Worm (Caenorhabditis elegans): Measurements from ENCODE around the gene irld-28.

Gene irld-28

ce11 chrV:2303775-2304174, 32.3 kb downstream of the irld-28 start, which contains the start of gene irld-15:
irld-15 (minus strand) TSS chrV:2303875.
- TF ChIP-seq dao-5 (tag; optimal IDR thresholded peaks at IDR 0.05): no peak
- no peak for TF ChIP-seq him-1 (tag; optimal IDR thresholded peaks at IDR 0.05)
- no peak for TF ChIP-seq W03F9.2 (tag; optimal IDR thresholded peaks at IDR 0.05)

- no peak for TF ChIP-seq him-1 (tag; optimal IDR thresholded peaks at IDR 0.05)
- TF ChIP-seq W03F9.2 (tag; optimal IDR thresholded peaks at IDR 0.05): no peak
- TF ChIP-seq dao-5 (tag; optimal IDR thresholded peaks at IDR 0.05): no peak
These were observed 35.1 kb downstream of the irld-28 start, which contains the start of gene Y19D10B.8 for ce11 chrV:2300905-2301304. Y19D10B.8 (minus strand) TSS chrV:2301005.

- TF ChIP-seq W03F9.2 (tag; optimal IDR thresholded peaks at IDR 0.05) (no peak), him-1 (tag; optimal IDR thresholded peaks at IDR 0.05) (no peak), dao-5 (tag; optimal IDR thresholded peaks at IDR 0.05) (no peak)
These were observed 41.5 kb downstream of the irld-28 start, which contains the start of gene nhr-226 for ce11 chrV:2294577-2294976. nhr-226 (plus strand) TSS chrV:2294877.

ce11 chrV:2292240-2292639, 43.8 kb downstream of the irld-28 start, which contains the start of gene nhr-115:
nhr-115 (plus strand) TSS chrV:2292540.
- TF ChIP-seq dao-5 (tag; optimal IDR thresholded peaks at IDR 0.05) (no peak), W03F9.2 (tag; optimal IDR thresholded peaks at IDR 0.05) (no peak), him-1 (tag; optimal IDR thresholded peaks at IDR 0.05) (no peak)

- TF ChIP-seq him-1 (tag; optimal IDR thresholded peaks at IDR 0.05) (no peak), W03F9.2 (tag; optimal IDR thresholded peaks at IDR 0.05) (no peak), dao-5 (tag; optimal IDR thresholded peaks at IDR 0.05) (no peak)
These were observed 45.7 kb downstream of the irld-28 start, which contains the start of gene nhr-225 for ce11 chrV:2290329-2290728. nhr-225 (minus strand) TSS chrV:2290474.

- TF ChIP-seq dao-5 (tag; optimal IDR thresholded peaks at IDR 0.05): no peak
- TF ChIP-seq him-1 (tag; optimal IDR thresholded peaks at IDR 0.05): no peak
- no peak for TF ChIP-seq W03F9.2 (tag; optimal IDR thresholded peaks at IDR 0.05)
These were observed 50.9 kb downstream of the irld-28 start, which contains the start of gene nhr-227 for ce11 chrV:2285107-2285506. nhr-227 (plus strand) TSS chrV:2285432.

Data from whole organism, L4/young adult.